Fruit fly (Drosophila melanogaster): ENCODE results near the gene CG12093.

The CG12093 gene

DNA sequence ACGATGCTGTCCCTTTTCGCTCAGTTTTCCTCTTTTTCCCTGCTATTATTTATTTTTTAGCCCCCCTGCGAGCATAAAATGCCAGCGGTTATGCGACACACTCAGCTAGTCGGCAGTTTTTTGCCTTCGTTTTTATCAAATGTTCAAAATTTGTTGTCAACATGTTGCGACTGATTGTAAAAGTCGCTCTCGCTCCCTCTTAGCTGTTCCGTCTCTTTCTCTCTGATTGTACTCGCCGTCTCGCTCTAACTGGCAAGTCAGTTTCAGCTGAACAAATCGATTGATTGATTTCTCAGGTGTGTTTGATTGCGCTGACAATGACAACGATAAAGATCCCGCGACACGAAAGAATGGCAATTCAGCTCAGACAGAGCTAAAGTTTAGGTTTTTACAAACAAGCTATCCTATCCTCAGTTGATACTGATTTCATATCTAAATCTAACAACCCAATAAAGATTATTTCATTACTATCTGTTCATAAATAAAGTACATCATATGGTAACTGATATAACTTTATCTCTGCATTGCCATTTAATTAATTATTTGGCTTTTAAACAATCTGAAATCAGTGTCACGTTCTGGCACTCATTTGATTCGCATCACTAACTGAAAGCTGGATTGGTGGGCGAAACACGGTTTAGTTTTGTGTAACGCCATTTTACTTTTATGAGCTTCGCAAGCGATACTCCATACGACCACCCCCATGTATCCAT is 28.0 kb downstream of the CG12093 start (continued):
- no peak for TF ChIP-seq unpg (GFP tag; optimal IDR thresholded peaks at IDR 0.05)
- peak; percentile 79 for TF ChIP-seq CG10321 (GFP tag; IDR thresholded peaks at IDR 0.05)
- no peak for TF ChIP-seq stc (GFP tag; IDR thresholded peaks at IDR 0.05)
- no peak for TF ChIP-seq usp (GFP tag; optimal IDR thresholded peaks at IDR 0.05)
- TF ChIP-seq sug (tag; optimal IDR thresholded peaks at IDR 0.05) = peak; percentile 72
- TF ChIP-seq Asciz (GFP tag; optimal IDR thresholded peaks at IDR 0.05) = peak; percentile 20
- TF ChIP-seq nmo (GFP tag; optimal IDR thresholded peaks at IDR 0.05) = no peak
- no peak for TF ChIP-seq yki (optimal IDR thresholded peaks at IDR 0.05)
- TF ChIP-seq CG32772 (GFP tag; IDR thresholded peaks at IDR 0.05) = no peak
- TF ChIP-seq CG6813 (GFP tag; optimal IDR thresholded peaks at IDR 0.05) = peak; percentile 19
- no peak for TF ChIP-seq CG9876 (GFP tag; optimal IDR thresholded peaks at IDR 0.05)
- no peak for TF ChIP-seq CG10654 (GFP tag; optimal IDR thresholded peaks at IDR 0.05)
- TF ChIP-seq bigmax (GFP tag; optimal IDR thresholded peaks at IDR 0.05) = no peak
- peak; percentile 18 for TF ChIP-seq CG2678 (tag; optimal IDR thresholded peaks at IDR 0.05)
- TF ChIP-seq CG6683 (GFP tag; optimal IDR thresholded peaks at IDR 0.05) = no peak
- no peak for TF ChIP-seq Kr (GFP tag; optimal IDR thresholded peaks at IDR 0.05)

DNA sequence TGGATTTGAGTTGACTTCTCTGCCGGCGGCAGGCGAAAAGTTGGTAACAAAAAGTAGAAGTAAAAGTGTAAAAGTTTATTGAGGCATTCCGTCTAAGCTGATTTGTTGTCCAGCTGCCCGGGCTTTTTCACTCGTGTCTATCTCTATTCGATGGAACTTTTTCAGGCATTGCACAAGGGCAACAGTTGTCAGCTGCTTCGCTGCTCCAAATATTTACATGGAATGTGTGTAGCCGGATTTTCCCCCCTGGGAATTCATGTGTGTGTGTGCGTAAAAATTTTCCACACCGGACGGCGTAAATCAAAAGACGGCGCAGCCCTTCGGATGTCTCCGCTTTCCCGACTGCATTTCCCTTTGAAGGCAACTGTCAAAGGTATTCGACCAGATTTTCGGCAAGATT is 28.8 kb downstream of the CG12093 start:
- TF ChIP-seq Oli (tag; optimal IDR thresholded peaks at IDR 0.05) (no peak), Drgx (GFP tag; IDR thresholded peaks at IDR 0.05) (no peak), emc (GFP tag; optimal IDR thresholded peaks at IDR 0.05) (no peak), HLHmδ (GFP tag; optimal IDR thresholded peaks at IDR 0.05) (no peak), nau (GFP tag; optimal IDR thresholded peaks at IDR 0.05) (peak; percentile 77), CG17328 (GFP tag; IDR thresholded peaks at IDR 0.05) (no peak), Hey (tag; optimal IDR thresholded peaks at IDR 0.05) (no peak), Doc3 (GFP tag; IDR thresholded peaks at IDR 0.05; ENCODE audit: partially characterized antibody) (no peak), zf30C (GFP tag; optimal IDR thresholded peaks at IDR 0.05) (no peak), NC2β (GFP tag; optimal IDR thresholded peaks at IDR 0.05) (no peak), ssp (GFP tag; IDR thresholded peaks at IDR 0.05) (no peak), nom (GFP tag; optimal IDR thresholded peaks at IDR 0.05) (no peak), CG3726 (GFP tag; IDR thresholded peaks at IDR 0.05) (no peak), toy (GFP tag; IDR thresholded peaks at IDR 0.05) (no peak), CG12769 (tag; optimal IDR thresholded peaks at IDR 0.05) (peak; percentile 66), CG16863 (GFP tag; optimal IDR thresholded peaks at IDR 0.05) (no peak), Mad (GFP tag; optimal IDR thresholded peaks at IDR 0.05) (no peak), crc (GFP tag; optimal IDR thresholded peaks at IDR 0.05) (no peak), row (GFP tag; IDR thresholded peaks at IDR 0.05) (no peak), stc (GFP tag; IDR thresholded peaks at IDR 0.05) (0 out of 2 replicates have a peak, but pooled peaks have one; percentile 14), Lpt (GFP tag; optimal IDR thresholded peaks at IDR 0.05) (no peak), CG18764 (GFP tag; optimal IDR thresholded peaks at IDR 0.05) (no peak), sd (tag; optimal IDR thresholded peaks at IDR 0.05) (peak; percentile 91), HLH54F (GFP tag; optimal IDR thresholded peaks at IDR 0.05) (no peak)

DNA sequence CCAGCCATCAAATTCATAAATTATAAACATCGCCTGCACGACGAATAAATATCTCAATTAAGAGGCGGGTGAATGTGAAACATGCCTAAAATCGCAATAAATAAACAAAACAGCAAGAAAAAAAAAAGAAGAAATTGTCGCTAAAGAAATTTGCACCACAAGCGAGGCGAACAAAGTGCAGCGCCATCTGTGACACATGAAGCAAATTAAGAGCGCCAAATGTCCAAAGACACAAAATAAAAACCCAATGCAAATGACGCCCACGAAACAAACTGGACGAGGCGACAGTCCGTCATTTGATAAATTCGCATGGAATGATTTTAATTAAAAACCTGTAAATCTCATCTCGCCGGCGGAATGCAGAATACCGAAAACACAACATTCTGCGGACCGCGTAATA is 30.1 kb downstream of the CG12093 start:
- TF ChIP-seq sd (tag; optimal IDR thresholded peaks at IDR 0.05) (peak; percentile 1), oc (tag; optimal IDR thresholded peaks at IDR 0.05) (no peak), CG17328 (GFP tag; IDR thresholded peaks at IDR 0.05) (no peak), Dip2 (GFP tag; IDR thresholded peaks at IDR 0.05) (peak; percentile 24; the same call in 1 of the 2 replicates), CTCF (GFP tag; optimal IDR thresholded peaks at IDR 0.05) (peak; percentile 82), Oli (tag; optimal IDR thresholded peaks at IDR 0.05) (no peak), CG17186 (GFP tag; optimal IDR thresholded peaks at IDR 0.05) (no peak), Antp (GFP tag; optimal IDR thresholded peaks at IDR 0.05) (no peak), slbo (GFP tag; IDR thresholded peaks at IDR 0.05) (no peak), Ets65A (GFP tag) (peak; percentile 19)
